Worm (Caenorhabditis elegans): ENCODE data around the gene srab-7.

DNA sequence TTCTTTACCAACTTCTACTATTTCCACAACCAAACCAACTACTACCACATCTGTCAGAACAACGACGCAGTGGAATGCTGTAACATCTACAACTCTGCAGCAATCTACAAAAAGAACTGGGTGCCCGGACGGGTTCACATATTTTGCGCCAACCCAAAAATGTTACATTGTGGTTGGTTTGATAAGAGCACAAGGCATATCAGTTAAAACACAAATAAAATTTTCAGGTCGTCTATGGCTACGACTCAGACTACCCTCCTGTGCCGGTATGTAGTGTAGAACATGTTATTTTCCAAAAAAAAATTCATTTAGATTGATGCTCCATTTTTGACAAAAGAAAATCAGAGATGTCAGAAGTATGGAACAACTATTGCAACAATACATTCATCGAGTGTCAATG lies 35.8 kb downstream of the srab-7 start:
- TF ChIP-seq fkh-10 (GFP tag; optimal IDR thresholded peaks at IDR 0.05) (no peak), ztf-4 (tag; optimal IDR thresholded peaks at IDR 0.05) (no peak), egl-27 (tag; optimal IDR thresholded peaks at IDR 0.05) (no peak), snpc-4 (tag; optimal IDR thresholded peaks at IDR 0.05) (no peak), nhr-25 (tag; optimal IDR thresholded peaks at IDR 0.05) (no peak), tbx-2 (tag; optimal IDR thresholded peaks at IDR 0.05) (no peak), zag-1 (tag; optimal IDR thresholded peaks at IDR 0.05) (no peak), skn-1 (tag; optimal IDR thresholded peaks at IDR 0.05) (no peak), mdl-1 (tag; optimal IDR thresholded peaks at IDR 0.05) (no peak), ama-1 (optimal IDR thresholded peaks at IDR 0.05) (no peak), lin-15B (tag; optimal IDR thresholded peaks at IDR 0.05) (no peak), nhr-77 (tag; optimal IDR thresholded peaks at IDR 0.05) (no peak), ceh-82 (tag; optimal IDR thresholded peaks at IDR 0.05) (no peak)
